Worm (Caenorhabditis elegans) whole organism, young adult: ENCODE measurements around the gene C03B1.4.

ENCODE experiments used
- B0035.1 ChIP-seq: sonication (generic microtip); optimal IDR thresholded peaks from 2 replicates; lab custom pipeline; 2016; ENCODE audit warnings: missing genetic modification characterization, mild to moderate bottlenecking, missing compliant biosample characterization, missing genotype, missing genetic modification reagents
- B0336.3 ChIP-seq: fragments of 200-800 bp; sonication (Bioruptor generic); IDR thresholded peaks from 2 replicates; pipeline ENCODE4 v1.3.6; 2022; ENCODE audit warnings: missing genetic modification characterization, missing compliant biosample characterization
- F33H1.4 ChIP-seq: fragments of 200-800 bp; sonication (Bioruptor generic); IDR thresholded peaks from 2 replicates; pipeline ENCODE4 v1.3.6; 2022; ENCODE audit warnings: missing genetic modification reagents, missing genetic modification characterization, missing compliant biosample characterization
- F55B11.4 ChIP-seq: sonication (generic microtip); optimal IDR thresholded peaks from 2 replicates; lab custom pipeline; 2016; ENCODE audit warnings: missing compliant biosample characterization, missing genetic modification characterization, borderline replicate concordance; ENCODE audit not compliant: insufficient read depth
- F57C9.4 ChIP-seq: sonication (generic microtip); optimal IDR thresholded peaks from 2 replicates; lab custom pipeline; 2017; ENCODE audit warnings: mild to moderate bottlenecking, missing genetic modification characterization, missing compliant biosample characterization
- K11D2.4 ChIP-seq: fragments of 200-800 bp; sonication (Bioruptor generic); IDR thresholded peaks from 2 replicates; pipeline ENCODE4 v1.3.6; 2022; ENCODE audit warnings: missing genetic modification reagents, missing genetic modification characterization, missing compliant biosample characterization
- K12H6.12 ChIP-seq: fragments of 200-800 bp; sonication (Bioruptor generic); optimal IDR thresholded peaks from 2 replicates; lab custom pipeline; 2018; ENCODE audit warnings: mild to moderate bottlenecking, missing genetic modification characterization, missing compliant biosample characterization
- T26A5.8 ChIP-seq: sonication (generic microtip); optimal IDR thresholded peaks from 2 replicates; lab custom pipeline; 2016; ENCODE audit warnings: missing genetic modification characterization, missing compliant biosample characterization
- Y53F4B.3 ChIP-seq: fragments of 200-800 bp; sonication (Bioruptor generic); IDR thresholded peaks from 2 replicates; pipeline ENCODE4 v1.3.6; 2022; ENCODE audit warnings: missing genetic modification reagents, missing genetic modification characterization, missing compliant biosample characterization
- Y67H2A.10 ChIP-seq: fragments of 200-800 bp; sonication (Bioruptor generic); conservative IDR thresholded peaks from 2 replicates; pipeline ENCODE4 v1.3.6; 2022; ENCODE audit warnings: missing genetic modification reagents, missing genetic modification characterization, missing compliant biosample characterization
- Y95B8A.8 ChIP-seq: fragments of 200-800 bp; sonication (Bioruptor generic); IDR thresholded peaks from 2 replicates; pipeline ENCODE4 v1.3.6; 2022; ENCODE audit warnings: missing genetic modification reagents, missing genetic modification characterization, missing compliant biosample characterization
- akir-1 ChIP-seq: fragments of 200-800 bp; sonication (Bioruptor generic); optimal IDR thresholded peaks from 2 replicates; lab custom pipeline; 2018; ENCODE audit warnings: mild to moderate bottlenecking, missing genetic modification characterization, moderate library complexity, missing compliant biosample characterization
- aptf-2 ChIP-seq: fragments of 200-800 bp; sonication (Bioruptor generic); conservative IDR thresholded peaks from 2 replicates; pipeline ENCODE4 v1.3.6; 2022; ENCODE audit warnings: missing genetic modification reagents, missing genetic modification characterization, missing compliant biosample characterization
- atf-7 ChIP-seq: sonication (generic microtip); optimal IDR thresholded peaks from 2 replicates; lab custom pipeline; 2017; ENCODE audit warnings: mild to moderate bottlenecking, missing genetic modification characterization, missing compliant biosample characterization
- athp-1 ChIP-seq: sonication (generic microtip); optimal IDR thresholded peaks from 2 replicates; lab custom pipeline; 2017; ENCODE audit warnings: mild to moderate bottlenecking, missing genetic modification characterization, missing compliant biosample characterization
- attf-3 ChIP-seq: fragments of 200-800 bp; sonication (Bioruptor generic); conservative IDR thresholded peaks from 2 replicates; pipeline ENCODE4 v1.3.6; 2022; ENCODE audit warnings: missing genetic modification reagents, missing genetic modification characterization, missing compliant biosample characterization
- bed-1 ChIP-seq: fragments of 200-800 bp; sonication (Bioruptor generic); IDR thresholded peaks from 2 replicates; pipeline ENCODE4 v1.3.6; 2022; ENCODE audit warnings: missing genetic modification reagents, missing genetic modification characterization, missing compliant biosample characterization
- bed-2 ChIP-seq: fragments of 200-800 bp; sonication (Bioruptor generic); IDR thresholded peaks from 2 replicates; pipeline ENCODE4 v1.3.6; 2022; ENCODE audit warnings: missing genetic modification reagents, missing genetic modification characterization, missing compliant biosample characterization
- cebp-1 ChIP-seq, 2 experiments: fragments of 200-800 bp in 1 of 2; sonication (Bioruptor generic) in 1 of 2; sonication (generic microtip) in 1 of 2; IDR thresholded peaks in 1 of 2; optimal IDR thresholded peaks in 1 of 2; 2 replicates each; pipeline versions ENCODE4 v1.3.6 to Lab custom; 2017 to 2022; ENCODE audit warnings: missing compliant biosample characterization in 2 of 2, missing genetic modification characterization in 2 of 2, mild to moderate bottlenecking in 1 of 2, missing genetic modification reagents in 1 of 2, moderate library complexity in 1 of 2
- cebp-2 ChIP-seq: fragments of 200-800 bp; sonication (Bioruptor generic); IDR thresholded peaks from 2 replicates; pipeline ENCODE4 v1.3.6; 2022; ENCODE audit warnings: missing genetic modification characterization, missing compliant biosample characterization
- ceh-40 ChIP-seq: fragments of 200-800 bp; sonication (Bioruptor generic); IDR thresholded peaks from 2 replicates; pipeline ENCODE4 v1.3.6; 2022; ENCODE audit warnings: missing genetic modification characterization, missing compliant biosample characterization
- ceh-79 ChIP-seq: sonication (generic microtip); optimal IDR thresholded peaks from 2 replicates; lab custom pipeline; 2017; ENCODE audit warnings: mild to moderate bottlenecking, missing genetic modification characterization, missing compliant biosample characterization
- die-1 ChIP-seq: sonication (generic microtip); optimal IDR thresholded peaks from 2 replicates; lab custom pipeline; 2016; ENCODE audit warnings: missing genotype, mild to moderate bottlenecking, missing genetic modification characterization, missing compliant biosample characterization
- dpl-1 ChIP-seq: fragments of 150-350 bp; optimal IDR thresholded peaks from 2 replicates; lab custom pipeline; 2014; ENCODE audit warnings: missing biosample characterization, missing genetic modification reagents, missing genetic modification characterization
- egl-44 ChIP-seq: fragments of 200-800 bp; sonication (Bioruptor generic); IDR thresholded peaks from 2 replicates; pipeline ENCODE4 v1.3.6; 2022; ENCODE audit warnings: missing genetic modification reagents, missing genetic modification characterization, missing compliant biosample characterization
- ekl-4 ChIP-seq: fragments of 200-800 bp; sonication (Bioruptor generic); IDR thresholded peaks from 2 replicates; pipeline ENCODE4 v1.3.6; 2022; ENCODE audit warnings: missing genetic modification reagents, missing genetic modification characterization, missing compliant biosample characterization
- hlh-12 ChIP-seq: sonication (generic microtip); optimal IDR thresholded peaks from 2 replicates; lab custom pipeline; 2016; ENCODE audit warnings: missing genetic modification characterization, missing compliant biosample characterization
- hsf-1 ChIP-seq: fragments of 200-800 bp; sonication (Bioruptor generic); IDR thresholded peaks from 2 replicates; pipeline ENCODE4 v1.3.6; 2022; ENCODE audit warnings: missing genetic modification reagents, missing genetic modification characterization, missing compliant biosample characterization
- let-526 ChIP-seq: fragments of 200-800 bp; sonication (Bioruptor generic); IDR thresholded peaks from 2 replicates; pipeline ENCODE4 v1.3.6; 2022; ENCODE audit warnings: missing genetic modification reagents, missing genetic modification characterization, missing compliant biosample characterization
- let-607 ChIP-seq, 2 experiments: fragments of 200-800 bp in 1 of 2; sonication (Bioruptor generic) in 1 of 2; sonication (generic microtip) in 1 of 2; optimal IDR thresholded peaks; 2 replicates each; lab custom pipeline; 2016 to 2018; ENCODE audit warnings: mild to moderate bottlenecking in 2 of 2, missing compliant biosample characterization in 2 of 2, missing genetic modification characterization in 2 of 2, moderate library complexity in 2 of 2, missing genotype in 1 of 2
- lin-35 ChIP-seq, 3 experiments: fragments of 150-350 bp in 2 of 3; sonication (generic microtip) in 1 of 3; optimal IDR thresholded peaks; 2 replicates each; lab custom pipeline; 2014 to 2018; ENCODE audit warnings: missing biosample characterization in 3 of 3, missing genetic modification characterization in 3 of 3, missing genetic modification reagents in 3 of 3
- lsl-1 ChIP-seq: fragments of 200-800 bp; sonication (Bioruptor generic); optimal IDR thresholded peaks from 2 replicates; lab custom pipeline; 2018; ENCODE audit warnings: mild to moderate bottlenecking, missing genetic modification characterization, moderate library complexity, missing compliant biosample characterization
- mel-28 ChIP-seq: sonication (generic microtip); optimal IDR thresholded peaks from 2 replicates; lab custom pipeline; 2016; ENCODE audit warnings: borderline replicate concordance, mild to moderate bottlenecking, missing genetic modification characterization, missing compliant biosample characterization
- mes-4 ChIP-seq: sonication (generic microtip); optimal IDR thresholded peaks from 2 replicates; lab custom pipeline; 2016; ENCODE audit warnings: missing genotype, missing genetic modification characterization, missing compliant biosample characterization
- mxl-1 ChIP-seq: sonication (generic microtip); optimal IDR thresholded peaks from 2 replicates; lab custom pipeline; 2016; ENCODE audit warnings: missing genetic modification characterization, missing compliant biosample characterization
- nfya-2 ChIP-seq: fragments of 200-800 bp; sonication (Bioruptor generic); IDR thresholded peaks from 2 replicates; pipeline ENCODE4 v1.3.6; 2022; ENCODE audit warnings: missing genetic modification reagents, missing genetic modification characterization, missing compliant biosample characterization
- nhr-120 ChIP-seq: fragments of 200-800 bp; sonication (Bioruptor generic); IDR thresholded peaks from 2 replicates; pipeline ENCODE4 v1.3.6; 2022; ENCODE audit warnings: missing genetic modification characterization, missing compliant biosample characterization
- pbrm-1 ChIP-seq: fragments of 200-800 bp; sonication (Bioruptor generic); IDR thresholded peaks from 2 replicates; pipeline ENCODE4 v1.3.6; 2022; ENCODE audit warnings: missing genetic modification reagents, missing genetic modification characterization, missing compliant biosample characterization
- pha-4 ChIP-seq: fragments of 150-350 bp; sonication (generic microtip); optimal IDR thresholded peaks from 2 replicates; lab custom pipeline; 2014; ENCODE audit warnings: missing biosample characterization, missing genetic modification reagents, missing genetic modification characterization
- sdz-38 ChIP-seq: sonication (generic microtip); optimal IDR thresholded peaks from 2 replicates; lab custom pipeline; 2016; ENCODE audit warnings: missing genotype, missing genetic modification characterization, missing compliant biosample characterization
- snpc-3.4 ChIP-seq: sonication (generic microtip); optimal IDR thresholded peaks from 2 replicates; lab custom pipeline; 2017; ENCODE audit warnings: missing genetic modification characterization, mild to moderate bottlenecking, missing compliant biosample characterization, antibody characterized with exemption, moderate library complexity, missing genotype, missing genetic modification reagents
- tbx-9 ChIP-seq: sonication (generic microtip); optimal IDR thresholded peaks from 2 replicates; lab custom pipeline; 2016; ENCODE audit warnings: borderline replicate concordance, missing genetic modification characterization, inconsistent platforms, missing compliant biosample characterization
- ztf-18 ChIP-seq: sonication (generic microtip); optimal IDR thresholded peaks from 2 replicates; lab custom pipeline; 2016; ENCODE audit warnings: missing genotype, mild to moderate bottlenecking, missing genetic modification characterization, missing compliant biosample characterization

C03B1.4 gene

ce11 chrX:6364196-6364595, at the start of gene C03B1.4:
C03B1.4 (plus strand) TSS chrX:6364496.
- TF ChIP-seq nhr-120 (GFP tag; lab: Robert Waterston, UW) (no peak), F33H1.4 (GFP tag; lab: Robert Waterston, UW) (no peak), F57C9.4 (tag; lab: Kevin White, UChicago) (no peak), ekl-4 (GFP tag; lab: Robert Waterston, UW) (no peak), akir-1 (GFP tag; lab: Kevin White, UChicago) (no peak), ceh-79 (tag; lab: Kevin White, UChicago) (no peak), tbx-9 (no peak), B0035.1 (no peak), cebp-2 (no peak)
- TF ChIP-seq, all 124 proteins: peak for 0

ce11 chrX:6318803-6319202, 45.5 kb upstream of the C03B1.4 start:
- no peak for TF ChIP-seq aptf-2 (GFP tag; lab: Robert Waterston, UW)

DNA sequence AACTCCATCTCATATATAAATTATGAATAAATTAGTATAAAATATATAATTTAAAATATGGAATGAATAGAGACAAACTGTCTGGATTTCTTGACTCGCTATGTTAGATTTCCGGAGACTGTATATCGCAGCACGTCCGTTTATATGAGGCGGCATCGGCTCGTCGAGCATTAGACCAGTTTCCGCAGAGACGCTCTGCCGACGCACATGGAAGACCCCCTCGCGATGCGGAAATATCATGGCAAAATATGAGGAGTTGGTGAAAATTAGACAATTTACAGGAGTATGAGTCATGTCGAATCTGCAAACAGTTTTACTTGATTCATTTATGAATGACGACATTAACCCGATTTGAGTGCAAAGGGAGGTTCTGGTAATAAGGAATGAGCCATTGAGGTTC, 44.8 kb upstream of the C03B1.4 start, which contains the start of gene chtb-3:
Gene chtb-3, minus strand, starts transcription at position 101 of the 400 bp plus-strand sequence.
- TF ChIP-seq Y67H2A.10 (GFP tag; lab: Robert Waterston, UW), result no peak
- no peak for TF ChIP-seq K12H6.12
- no peak for TF ChIP-seq T26A5.8 (tag; lab: Kevin White, UChicago)
- TF ChIP-seq dpl-1 (GFP tag; lab: Kevin White, UChicago), result no peak
- no peak for TF ChIP-seq pha-4 (tag; lab: Kevin White, UChicago)
- TF ChIP-seq ztf-18 (tag; lab: Kevin White, UChicago), result no peak
- no peak for TF ChIP-seq Y53F4B.3 (GFP tag; lab: Robert Waterston, UW)
- TF ChIP-seq lsl-1 (GFP tag; lab: Kevin White, UChicago), result no peak
- TF ChIP-seq mxl-1, result no peak
- no peak for TF ChIP-seq attf-3 (GFP tag; lab: Robert Waterston, UW)
- no peak for TF ChIP-seq Y95B8A.8 (GFP tag; lab: Robert Waterston, UW)
- TF ChIP-seq cebp-2, result no peak
- no peak for TF ChIP-seq lin-35 (GFP tag; optimal IDR thresholded peaks at IDR 0.05; lab: Kevin White, UChicago)
- TF ChIP-seq die-1 (tag; lab: Kevin White, UChicago), result no peak
- no peak for TF ChIP-seq K11D2.4
- no peak for TF ChIP-seq pbrm-1
- no peak for TF ChIP-seq atf-7 (tag; lab: Kevin White, UChicago)

DNA sequence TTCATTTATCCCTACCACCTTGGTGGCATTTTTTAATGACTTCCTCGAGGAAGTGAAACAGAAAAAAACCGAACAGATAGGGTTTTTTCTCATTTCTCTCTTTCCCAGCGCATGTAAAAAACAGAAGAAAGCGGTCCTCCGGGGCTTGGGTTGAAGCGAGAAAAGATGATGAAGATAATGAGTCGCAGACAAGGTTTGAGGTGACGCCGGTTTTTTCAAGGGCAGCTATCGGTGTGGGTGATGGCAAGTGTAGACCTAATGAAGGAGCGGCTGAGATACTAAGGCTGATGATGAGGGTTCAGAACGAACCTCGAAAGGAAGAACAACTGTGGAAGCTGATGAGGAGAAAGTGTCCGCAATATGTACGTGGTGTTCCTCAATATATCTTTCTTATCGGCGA, 43.4 kb upstream of the C03B1.4 start:
- TF ChIP-seq hlh-12 (tag; lab: Kevin White, UChicago) (no peak), B0336.3 (GFP tag; lab: Robert Waterston, UW) (no peak), die-1 (tag; lab: Kevin White, UChicago) (no peak), nfya-2 (GFP tag; lab: Robert Waterston, UW) (no peak), K12H6.12 (no peak), hsf-1 (GFP tag; lab: Robert Waterston, UW) (0 out of 2 replicates have a peak, but pooled peaks have one; percentile 17), ceh-40 (GFP tag; lab: Robert Waterston, UW) (no peak)

DNA sequence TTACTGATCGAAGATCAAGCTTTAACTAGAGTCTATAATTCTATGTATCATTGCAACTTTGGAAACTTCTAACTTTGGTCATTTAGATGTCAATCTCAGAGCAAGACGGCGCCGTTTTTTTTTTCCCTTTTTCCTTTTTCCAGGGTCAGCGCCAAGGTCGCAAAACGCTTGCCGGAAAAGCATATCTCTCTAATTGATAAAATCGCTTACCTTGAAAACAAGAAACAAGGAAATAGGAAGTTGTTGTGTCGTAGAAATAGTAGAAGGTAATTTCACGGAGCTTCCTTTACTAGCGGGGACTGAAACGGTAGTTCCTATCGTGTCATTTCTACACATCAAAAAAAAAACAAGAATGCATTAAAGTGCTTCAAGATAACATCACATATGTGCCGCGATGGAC, 42.9 kb upstream of the C03B1.4 start:
- TF ChIP-seq F55B11.4 (no peak), cebp-1 (GFP tag; IDR thresholded peaks at IDR 0.05; lab: Robert Waterston, UW) (no peak), cebp-1 (tag; optimal IDR thresholded peaks at IDR 0.05; lab: Kevin White, UChicago) (no peak), ceh-40 (GFP tag; lab: Robert Waterston, UW) (no peak), bed-1 (GFP tag; lab: Robert Waterston, UW) (no peak), T26A5.8 (tag; lab: Kevin White, UChicago) (no peak), athp-1 (tag; lab: Kevin White, UChicago) (no peak), snpc-3.4 (tag; lab: Kevin White, UChicago) (no peak), bed-2 (no peak), mel-28 (tag; lab: Kevin White, UChicago) (no peak), mes-4 (tag; lab: Kevin White, UChicago) (no peak), Y95B8A.8 (GFP tag; lab: Robert Waterston, UW) (no peak), sdz-38 (tag; lab: Kevin White, UChicago) (no peak), let-526 (GFP tag; lab: Robert Waterston, UW) (no peak), egl-44 (GFP tag; lab: Robert Waterston, UW) (no peak), let-607 (tag; optimal IDR thresholded peaks at IDR 0.05; lab: Kevin White, UChicago) (no peak)
